Worm (Caenorhabditis elegans) whole organism, L4 larva: ENCODE data around the gene ida-1.
A peak's percentile ranks its signal among the peaks of the same experiment; 100 is the strongest.

Source experiments
- F37D6.2 ChIP-seq: sonication (generic microtip); optimal IDR thresholded peaks from 2 replicates; lab custom pipeline; 2016; ENCODE audit warnings: mild to moderate bottlenecking, missing genetic modification characterization, missing compliant biosample characterization
- F44E2.7 ChIP-seq: fragments of 200-800 bp; sonication (Bioruptor generic); IDR thresholded peaks from 2 replicates; pipeline ENCODE4 v2.1.2; 2022; ENCODE audit warnings: missing genetic modification characterization, missing compliant biosample characterization
- F49E8.2 ChIP-seq: sonication (generic microtip); optimal IDR thresholded peaks from 2 replicates; lab custom pipeline; 2016; ENCODE audit warnings: missing compliant biosample characterization, mild to moderate bottlenecking, missing genetic modification characterization, borderline replicate concordance
- R02D3.7 ChIP-seq: fragments of 150-350 bp; sonication (generic microtip); optimal IDR thresholded peaks from 3 replicates; lab custom pipeline; 2014; ENCODE audit warnings: missing biosample characterization, missing genetic modification characterization
- T26A8.4 ChIP-seq: fragments of 200-800 bp; sonication (Bioruptor generic); IDR thresholded peaks from 2 replicates; pipeline ENCODE4 v1.3.6; 2022; ENCODE audit warnings: missing genetic modification characterization, missing compliant biosample characterization
- Y105C5A.15 ChIP-seq: fragments of 200-800 bp; sonication (Bioruptor generic); IDR thresholded peaks from 2 replicates; pipeline ENCODE4 v1.3.6; 2022; ENCODE audit warnings: missing genetic modification characterization, missing compliant biosample characterization
- Y48G9A.11 ChIP-seq: fragments of 200-800 bp; sonication (Bioruptor generic); IDR thresholded peaks from 2 replicates; pipeline ENCODE4 v1.3.6; 2022; ENCODE audit warnings: missing genetic modification reagents, missing genetic modification characterization, missing compliant biosample characterization
- Y75B8A.6 ChIP-seq: fragments of 200-800 bp; sonication (Bioruptor generic); IDR thresholded peaks from 2 replicates; pipeline ENCODE4 v1.3.6; 2022; ENCODE audit warnings: missing genetic modification reagents, missing genetic modification characterization, missing compliant biosample characterization
- ZK337.2 ChIP-seq: fragments of 200-800 bp; sonication (Bioruptor generic); IDR thresholded peaks from 2 replicates; pipeline ENCODE4 v1.3.6; 2022; ENCODE audit warnings: missing genetic modification reagents, missing genetic modification characterization, missing compliant biosample characterization
- ZK546.5 ChIP-seq, 2 experiments: sonication (generic microtip); optimal IDR thresholded peaks; 2 replicates each; lab custom pipeline; 2017; ENCODE audit warnings: missing biosample characterization in 2 of 2, missing genetic modification characterization in 2 of 2
- ama-1 ChIP-seq: fragments of 150-350 bp; optimal IDR thresholded peaks from 2 replicates; lab custom pipeline; 2014; ENCODE audit warnings: inconsistent platforms, mixed read lengths
- ceh-28 ChIP-seq: fragments of 150-350 bp; optimal IDR thresholded peaks from 2 replicates; lab custom pipeline; 2014; ENCODE audit warnings: missing biosample characterization, missing genetic modification reagents, missing genetic modification characterization
- ceh-44 ChIP-seq: fragments of 200-800 bp; sonication (Bioruptor generic); IDR thresholded peaks from 2 replicates; pipeline ENCODE4 v1.3.6; 2022; ENCODE audit warnings: missing genetic modification reagents, missing genetic modification characterization, missing compliant biosample characterization
- ceh-62 ChIP-seq: sonication (generic microtip); optimal IDR thresholded peaks from 2 replicates; lab custom pipeline; 2017; ENCODE audit warnings: missing biosample characterization, missing genetic modification characterization
- ctbp-1 ChIP-seq: fragments of 200-800 bp; sonication (Bioruptor generic); IDR thresholded peaks from 2 replicates; pipeline ENCODE4 v1.3.6; 2022; ENCODE audit warnings: missing genetic modification reagents, missing genetic modification characterization, missing compliant biosample characterization
- daf-8 ChIP-seq: fragments of 200-800 bp; sonication (Bioruptor generic); IDR thresholded peaks from 2 replicates; pipeline ENCODE4 v1.3.6; 2022; ENCODE audit warnings: missing genetic modification characterization, missing compliant biosample characterization
- dmd-6 ChIP-seq: fragments of 200-800 bp; sonication (Bioruptor generic); IDR thresholded peaks from 2 replicates; pipeline ENCODE4 v1.3.6; 2022; ENCODE audit warnings: missing genetic modification reagents, missing genetic modification characterization, missing compliant biosample characterization
- dmd-8 ChIP-seq: fragments of 200-800 bp; sonication (Bioruptor generic); IDR thresholded peaks from 2 replicates; pipeline ENCODE4 v1.3.6; 2022; ENCODE audit warnings: missing genetic modification characterization, missing compliant biosample characterization
- dpl-1 ChIP-seq: fragments of 150-350 bp; optimal IDR thresholded peaks from 2 replicates; lab custom pipeline; 2014; ENCODE audit warnings: missing biosample characterization, missing genetic modification reagents, missing genetic modification characterization
- egl-27 ChIP-seq: sonication (generic microtip); optimal IDR thresholded peaks from 3 replicates; lab custom pipeline; 2017; ENCODE audit warnings: missing biosample characterization, missing genetic modification reagents, missing genetic modification characterization
- gei-8 ChIP-seq: fragments of 200-800 bp; sonication (Bioruptor generic); optimal IDR thresholded peaks from 2 replicates; lab custom pipeline; 2018; ENCODE audit warnings: mild to moderate bottlenecking, missing genetic modification characterization, missing compliant biosample characterization
- hif-1 ChIP-seq, 2 experiments: sonication (generic microtip); optimal IDR thresholded peaks; 2 replicates each; lab custom pipeline; 2016 to 2017; ENCODE audit warnings: missing compliant biosample characterization in 2 of 2, missing genetic modification characterization in 2 of 2, missing genetic modification reagents in 2 of 2, missing genotype in 2 of 2, mild to moderate bottlenecking in 1 of 2
- hlh-30 ChIP-seq: sonication (generic microtip); optimal IDR thresholded peaks from 2 replicates; lab custom pipeline; 2017; ENCODE audit warnings: antibody characterized with exemption, mild to moderate bottlenecking, missing genetic modification characterization, missing compliant biosample characterization; ENCODE audit not compliant: insufficient read depth
- hmg-1.1 ChIP-seq: fragments of 200-800 bp; sonication (Bioruptor generic); IDR thresholded peaks from 2 replicates; pipeline ENCODE4 v1.3.6; 2022; ENCODE audit warnings: missing genetic modification reagents, missing genetic modification characterization, missing compliant biosample characterization
- lim-7 ChIP-seq: fragments of 200-800 bp; sonication (Bioruptor generic); IDR thresholded peaks from 2 replicates; pipeline ENCODE4 v1.3.6; 2022; ENCODE audit warnings: missing genetic modification characterization, missing compliant biosample characterization
- lin-1 ChIP-seq: fragments of 200-800 bp; sonication (Bioruptor generic); IDR thresholded peaks from 2 replicates; pipeline ENCODE4 v1.3.6; 2022; ENCODE audit warnings: missing genetic modification reagents, missing genetic modification characterization, missing compliant biosample characterization
- lin-15B ChIP-seq: fragments of 150-350 bp; sonication (generic microtip); optimal IDR thresholded peaks from 3 replicates; lab custom pipeline; 2014; ENCODE audit warnings: missing biosample characterization, missing genetic modification characterization
- lin-29 ChIP-seq: fragments of 200-800 bp; sonication (Bioruptor generic); IDR thresholded peaks from 2 replicates; pipeline ENCODE4 v1.3.6; 2022; ENCODE audit warnings: missing genetic modification reagents, missing genetic modification characterization, missing compliant biosample characterization
- lin-38 ChIP-seq: fragments of 200-800 bp; sonication (Bioruptor generic); IDR thresholded peaks from 2 replicates; pipeline ENCODE4 v1.3.6; 2022; ENCODE audit warnings: missing genetic modification reagents, missing genetic modification characterization, missing compliant biosample characterization
- lsy-2 ChIP-seq, 2 experiments: fragments of 150-350 bp in 1 of 2; sonication (generic microtip) in 1 of 2; optimal IDR thresholded peaks; 2 replicates each; lab custom pipeline; 2014 to 2017; ENCODE audit warnings: missing biosample characterization in 2 of 2, missing genetic modification characterization in 2 of 2
- nhr-10 ChIP-seq: fragments of 150-350 bp; optimal IDR thresholded peaks from 2 replicates; lab custom pipeline; 2014; ENCODE audit warnings: missing biosample characterization, missing genetic modification characterization
- nhr-111 ChIP-seq: fragments of 200-800 bp; sonication (Bioruptor generic); optimal IDR thresholded peaks from 2 replicates; lab custom pipeline; 2018; ENCODE audit warnings: mild to moderate bottlenecking, missing genetic modification characterization, missing compliant biosample characterization
- nhr-25 ChIP-seq: sonication (generic microtip); optimal IDR thresholded peaks from 2 replicates; lab custom pipeline; 2017; ENCODE audit warnings: missing genetic modification characterization, mild to moderate bottlenecking, missing compliant biosample characterization, antibody characterized with exemption, moderate library complexity, borderline replicate concordance; ENCODE audit not compliant: insufficient read depth
- nhr-41 ChIP-seq: fragments of 200-800 bp; sonication (Bioruptor generic); IDR thresholded peaks from 2 replicates; pipeline ENCODE4 v1.3.6; 2022; ENCODE audit warnings: missing genetic modification reagents, missing genetic modification characterization, missing compliant biosample characterization
- nhr-6 ChIP-seq: fragments of 150-350 bp; optimal IDR thresholded peaks from 2 replicates; lab custom pipeline; 2014; ENCODE audit warnings: missing biosample characterization, missing genetic modification characterization
- nhr-77 ChIP-seq: fragments of 150-350 bp; optimal IDR thresholded peaks from 2 replicates; lab custom pipeline; 2014; ENCODE audit warnings: missing biosample characterization, missing genetic modification characterization
- skn-1 ChIP-seq: fragments of 150-350 bp; optimal IDR thresholded peaks from 2 replicates; lab custom pipeline; 2014; ENCODE audit warnings: missing biosample characterization, missing genetic modification characterization
- snpc-1.2 ChIP-seq: fragments of 200-800 bp; sonication (Bioruptor generic); IDR thresholded peaks from 2 replicates; pipeline ENCODE4 v1.3.6; 2022; ENCODE audit warnings: missing genetic modification reagents, missing genetic modification characterization, missing compliant biosample characterization
- snpc-4 ChIP-seq: fragments of 150-350 bp; optimal IDR thresholded peaks from 2 replicates; lab custom pipeline; 2014; ENCODE audit warnings: missing biosample characterization, missing genetic modification characterization
- spr-1 ChIP-seq: sonication (generic microtip); optimal IDR thresholded peaks from 2 replicates; lab custom pipeline; 2016; ENCODE audit warnings: mild to moderate bottlenecking, missing genetic modification characterization, missing compliant biosample characterization
- tag-97 ChIP-seq: fragments of 200-800 bp; sonication (Bioruptor generic); IDR thresholded peaks from 2 replicates; pipeline ENCODE4 v1.3.6; 2022; ENCODE audit warnings: missing genetic modification characterization, missing compliant biosample characterization
- unc-39 ChIP-seq: sonication (generic microtip); optimal IDR thresholded peaks from 2 replicates; lab custom pipeline; 2017; ENCODE audit warnings: missing biosample characterization, missing genetic modification characterization
- unc-62 ChIP-seq, 3 experiments: fragments of 150-350 bp in 1 of 3; sonication (generic microtip); optimal IDR thresholded peaks in 2 of 3; peaks in 1 of 3; 1 replicate in 1 of 3; 2 replicates in 2 of 3; lab custom pipeline; 2014 to 2017; ENCODE audit warnings: missing biosample characterization in 3 of 3, missing genetic modification characterization in 3 of 3, missing genetic modification reagents in 3 of 3, missing genotype in 1 of 3
- zag-1 ChIP-seq: fragments of 150-350 bp; optimal IDR thresholded peaks from 2 replicates; lab custom pipeline; 2014; ENCODE audit warnings: missing biosample characterization, missing genetic modification characterization
- zfp-3 ChIP-seq: fragments of 200-800 bp; sonication (Bioruptor generic); conservative IDR thresholded peaks from 2 replicates; pipeline ENCODE4 v1.3.6; 2022; ENCODE audit warnings: missing genetic modification reagents, missing genetic modification characterization, missing compliant biosample characterization
- zip-11 ChIP-seq: fragments of 200-800 bp; sonication (Bioruptor generic); IDR thresholded peaks from 2 replicates; pipeline ENCODE4 v1.3.6; 2022; ENCODE audit warnings: missing genetic modification characterization, missing compliant biosample characterization
- ztf-7 ChIP-seq: fragments of 150-350 bp; optimal IDR thresholded peaks from 2 replicates; lab custom pipeline; 2014; ENCODE audit warnings: missing biosample characterization, missing genetic modification characterization

The ida-1 gene

ce11 chrIII:5709224-5709623 is 46.1 kb upstream of the ida-1 start, which contains the start of gene hpo-28:
TSS of gene hpo-28 (minus strand) at chrIII:5709324.
- TF ChIP-seq daf-8 (GFP tag; lab: Robert Waterston, UW) (no peak), F37D6.2 (tag; lab: Kevin White, UChicago) (no peak), nhr-10 (tag; lab: Kevin White, UChicago) (no peak), unc-62 (GFP tag; optimal IDR thresholded peaks at IDR 0.05 in 1 of 2; lab: Kevin White, UChicago) (no peak), unc-62 (tag; optimal IDR thresholded peaks at IDR 0.05; lab: Kevin White, UChicago) (no peak), tag-97 (no peak)

DNA sequence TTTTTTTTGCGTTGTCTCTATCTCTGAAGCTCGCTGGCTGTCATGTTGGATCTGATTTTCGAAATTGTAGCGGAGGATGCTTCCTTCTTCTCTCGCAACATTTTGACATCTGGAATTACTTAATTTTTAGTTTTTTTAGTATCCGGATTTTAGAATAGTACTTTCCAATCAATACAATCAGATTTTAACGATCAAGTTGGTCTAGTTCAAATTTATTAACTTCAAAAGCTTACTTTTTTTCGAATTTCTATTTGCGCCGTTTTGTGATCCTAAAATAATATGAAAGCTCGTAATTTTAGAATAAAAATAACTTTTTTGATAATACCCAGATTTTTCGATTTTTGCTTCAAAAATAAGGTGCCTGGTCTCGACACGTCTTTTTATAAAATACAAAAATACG is 45.3 kb upstream of the ida-1 start, which contains the start of gene B0336.12:
B0336.12 (minus strand) TSS at position 101 of the 400 bp plus-strand sequence.
- TF ChIP-seq lin-38 (GFP tag; lab: Robert Waterston, UW) (0 out of 2 replicates have a peak, but pooled peaks have one; percentile 22), nhr-6 (tag; lab: Kevin White, UChicago) (no peak)
- TF ChIP-seq, all 104 proteins: peak for 1

DNA sequence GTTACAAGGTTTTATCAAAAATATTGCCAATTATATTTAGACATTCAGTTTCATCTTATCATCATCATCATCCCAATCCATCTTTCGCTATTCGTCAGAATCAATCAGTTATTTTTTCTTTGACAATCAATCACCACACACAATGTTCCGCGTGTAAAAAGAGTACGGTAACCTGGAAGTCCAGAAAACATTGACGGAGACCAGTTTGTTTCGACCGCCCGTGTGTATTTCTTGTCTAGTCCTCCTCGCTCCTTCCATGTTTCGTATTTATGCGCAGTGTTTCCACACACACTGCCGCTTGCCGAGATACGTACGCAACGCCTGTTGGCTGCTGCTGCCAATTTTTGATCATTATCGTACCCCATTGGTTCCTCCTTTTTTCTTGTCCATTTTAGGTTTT is 44.7 kb upstream of the ida-1 start:
- TF ChIP-seq zfp-3 (GFP tag; lab: Robert Waterston, UW) (no peak), ceh-62 (tag; lab: Kevin White, UChicago) (no peak), ZK337.2 (GFP tag; lab: Robert Waterston, UW) (no peak), Y48G9A.11 (no peak), skn-1 (tag; lab: Kevin White, UChicago) (no peak), ztf-7 (tag; lab: Kevin White, UChicago) (no peak), F44E2.7 (GFP tag; lab: Robert Waterston, UW) (no peak), lsy-2 (tag; optimal IDR thresholded peaks at IDR 0.05; lab: Kevin White, UChicago) (peak; percentile 59 to 81), nhr-77 (tag; lab: Kevin White, UChicago) (no peak), nhr-6 (tag; lab: Kevin White, UChicago) (no peak), dpl-1 (GFP tag; lab: Kevin White, UChicago) (no peak), zip-11 (GFP tag; lab: Robert Waterston, UW) (no peak), ceh-28 (tag; lab: Kevin White, UChicago) (no peak), gei-8 (GFP tag; lab: Kevin White, UChicago) (no peak), nhr-111 (GFP tag; lab: Kevin White, UChicago) (no peak), F49E8.2 (no peak), nhr-25 (tag; lab: Kevin White, UChicago) (no peak), lim-7 (GFP tag; lab: Robert Waterston, UW) (no peak), nhr-41 (0 out of 2 replicates have a peak, but pooled peaks have one; percentile 26), hif-1 (tag; optimal IDR thresholded peaks at IDR 0.05; lab: Kevin White, UChicago) (no peak), unc-39 (tag; lab: Kevin White, UChicago) (no peak), ZK546.5 (tag; optimal IDR thresholded peaks at IDR 0.05; lab: Kevin White, UChicago) (no peak), hmg-1.1 (GFP tag; lab: Robert Waterston, UW) (0 out of 2 replicates have a peak, but pooled peaks have one; percentile 37), egl-27 (no peak), R02D3.7 (tag; lab: Kevin White, UChicago) (no peak), Y75B8A.6 (GFP tag; lab: Robert Waterston, UW) (no peak), ctbp-1 (no peak), dmd-6 (GFP tag; lab: Robert Waterston, UW) (peak; percentile 30; the same call in 1 of the 2 replicates), lin-1 (GFP tag; lab: Robert Waterston, UW) (no peak), lin-15B (no peak), Y105C5A.15 (no peak), lin-29 (no peak), snpc-1.2 (GFP tag; lab: Robert Waterston, UW) (no peak), dmd-8 (GFP tag; lab: Robert Waterston, UW) (no peak), ceh-44 (GFP tag; lab: Robert Waterston, UW) (no peak), zag-1 (tag; lab: Kevin White, UChicago) (no peak), spr-1 (tag; lab: Kevin White, UChicago) (peak; percentile 45), hlh-30 (tag; lab: Kevin White, UChicago) (peak; percentile 44), snpc-4 (no peak), T26A8.4 (GFP tag; lab: Robert Waterston, UW) (no peak), nhr-10 (tag; lab: Kevin White, UChicago) (no peak), ama-1 (lab: Kevin White, UChicago) (peak; percentile 51)
